Fruit fly (Drosophila melanogaster) Kc167 (cell line): Measurements from ENCODE around the gene Cpr65Az.

Experiments
- Myc ChIP-seq: fragments of >200 bp; optimal IDR thresholded peaks from 2 replicates; lab custom pipeline; 2017; ENCODE audit warnings: missing external identifiers
- Sin3A ChIP-seq: fragments of >200 bp; optimal IDR thresholded peaks from 2 replicates; lab custom pipeline; 2018; ENCODE audit warnings: missing external identifiers
- h ChIP-seq: fragments of >200 bp; optimal IDR thresholded peaks from 3 replicates; lab custom pipeline; 2018; ENCODE audit warnings: missing external identifiers
- insv ChIP-seq: fragments of >200 bp; optimal IDR thresholded peaks from 3 replicates; lab custom pipeline; 2018; ENCODE audit warnings: missing external identifiers
- psq ChIP-seq: fragments of >200 bp; optimal IDR thresholded peaks from 2 replicates; lab custom pipeline; 2017; ENCODE audit warnings: missing external identifiers

DNA sequence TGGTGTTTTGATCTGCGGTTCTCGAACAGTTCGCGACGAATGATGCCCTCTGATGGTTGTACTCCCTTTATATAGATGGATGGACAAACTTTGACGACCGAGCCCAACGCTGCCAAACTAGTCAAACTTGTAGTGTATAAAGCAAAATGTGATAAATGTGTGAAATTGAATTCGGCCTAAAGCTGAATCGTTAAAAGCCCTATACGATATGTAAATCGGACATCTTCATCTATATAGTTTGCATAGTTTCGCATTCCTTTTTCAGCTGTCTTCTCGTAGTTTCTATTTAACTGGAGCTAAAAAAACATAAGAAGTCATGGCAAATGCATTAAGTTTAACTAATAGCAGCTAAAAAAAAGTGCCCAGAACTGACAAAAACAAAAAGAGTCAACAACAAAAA, 27.1 kb upstream of the Cpr65Az start, which contains the start of gene Lcp65Ag2:
- TF ChIP-seq psq (no peak), Myc (lab: Kevin White, UChicago) (no peak), insv (lab: Kevin White, UChicago) (no peak), h (no peak), Sin3A (lab: Kevin White, UChicago) (no peak)
